Worm (Caenorhabditis elegans): Measurements from ENCODE around the gene best-12.

DNA sequence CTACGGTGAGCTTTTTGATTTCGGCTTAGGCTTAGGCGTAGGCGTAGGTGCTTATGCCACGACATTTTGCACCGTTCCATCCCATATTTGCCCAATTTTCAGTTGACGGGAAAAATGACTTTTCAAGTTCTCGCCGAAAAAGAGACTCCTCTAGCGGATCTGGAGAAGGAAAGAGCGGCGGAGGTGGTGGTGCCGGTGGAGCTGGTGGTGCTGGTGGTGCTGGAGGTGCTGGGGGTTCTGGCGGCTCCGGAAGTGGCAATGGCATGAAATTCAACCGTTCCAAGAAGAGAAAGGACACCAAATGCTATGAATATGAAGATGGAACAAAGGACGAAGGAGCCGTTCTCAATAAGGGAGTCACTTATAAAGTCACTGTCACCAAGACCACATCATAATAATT, 2.2 kb upstream of the best-12 start:
- TF ChIP-seq nhr-232 (tag; optimal IDR thresholded peaks at IDR 0.05) (no peak), F13H6.1 (tag; optimal IDR thresholded peaks at IDR 0.05) (no peak), unc-86 (tag; optimal IDR thresholded peaks at IDR 0.05) (no peak), rnt-1 (tag; optimal IDR thresholded peaks at IDR 0.05) (no peak), pha-4 (tag; optimal IDR thresholded peaks at IDR 0.05) (no peak), ceh-9 (tag; optimal IDR thresholded peaks at IDR 0.05) (no peak), fkh-6 (tag; optimal IDR thresholded peaks at IDR 0.05) (no peak), unc-55 (GFP tag; optimal IDR thresholded peaks at IDR 0.05) (no peak), odd-2 (tag; optimal IDR thresholded peaks at IDR 0.05) (no peak), unc-3 (GFP tag; conservative IDR thresholded peaks at IDR 0.05) (no peak), unc-3 (tag; optimal IDR thresholded peaks at IDR 0.05) (no peak), tbx-2 (tag; optimal IDR thresholded peaks at IDR 0.05) (no peak), pha-2 (tag; optimal IDR thresholded peaks at IDR 0.05) (no peak), ama-1 (optimal IDR thresholded peaks at IDR 0.05) (no peak)

All from whole organism, late embryonic.